Worm (Caenorhabditis elegans): ENCODE results near the gene mut-7.

The mut-7 gene

ce11 chrIII:9523581-9523980, 18.6 kb downstream of the mut-7 start, which contains the start of gene mrps-23:
TSS of gene mrps-23 (minus strand) at chrIII:9523672.
- peak in 1 of 2 experiments; percentile 31 for TF ChIP-seq lsy-2 (tag; optimal IDR thresholded peaks at IDR 0.05)
- TF ChIP-seq nhr-25 (tag; optimal IDR thresholded peaks at IDR 0.05): peak; percentile 14
- TF ChIP-seq sem-4 (tag; optimal IDR thresholded peaks at IDR 0.05): no peak
- TF ChIP-seq F13H6.1 (tag; optimal IDR thresholded peaks at IDR 0.05): no peak
- TF ChIP-seq lin-13 (GFP tag; optimal IDR thresholded peaks at IDR 0.05): no peak
- TF ChIP-seq nhr-237 (tag; optimal IDR thresholded peaks at IDR 0.05): no peak
- TF ChIP-seq aly-2 (tag; optimal IDR thresholded peaks at IDR 0.05): no peak
- TF ChIP-seq elt-1 (tag; optimal IDR thresholded peaks at IDR 0.05): no peak
- peak; percentile 24 for TF ChIP-seq unc-55 (GFP tag; optimal IDR thresholded peaks at IDR 0.05)

ce11 chrIII:9521410-9522090, 20.6 kb downstream of the mut-7 start, which contains the start of the genes clu-1 and prp-40:
TSS of gene clu-1 (minus strand) at chrIII:9521460.
TSS of gene prp-40 (plus strand) at chrIII:9522075.
- TF ChIP-seq blmp-1 (tag; optimal IDR thresholded peaks at IDR 0.05; ENCODE audit: insufficient read depth) (peak; percentile 36), egl-27 (tag; optimal IDR thresholded peaks at IDR 0.05) (no peak), zag-1 (tag; optimal IDR thresholded peaks at IDR 0.05) (peak; percentile 81), nhr-77 (tag; optimal IDR thresholded peaks at IDR 0.05) (no peak), ztf-1 (GFP tag; conservative IDR thresholded peaks at IDR 0.05) (no peak), gmeb-1 (tag; optimal IDR thresholded peaks at IDR 0.05) (peak; percentile 89), unc-39 (tag; optimal IDR thresholded peaks at IDR 0.05) (no peak), ceh-82 (tag; optimal IDR thresholded peaks at IDR 0.05) (peak; percentile 12), C34F6.9 (tag; optimal IDR thresholded peaks at IDR 0.05) (peak; percentile 98), R02D3.7 (tag; optimal IDR thresholded peaks at IDR 0.05) (peak; percentile 15), nhr-21 (tag; optimal IDR thresholded peaks at IDR 0.05) (peak; percentile 84), sem-4 (tag; optimal IDR thresholded peaks at IDR 0.05) (peak; percentile 67), nhr-129 (tag; optimal IDR thresholded peaks at IDR 0.05) (peak; percentile 96), ceh-16 (tag; optimal IDR thresholded peaks at IDR 0.05) (peak; percentile 60), lin-39 (tag; optimal IDR thresholded peaks at IDR 0.05) (no peak), ztf-4 (tag; optimal IDR thresholded peaks at IDR 0.05) (peak; percentile 50), lin-11 (tag; optimal IDR thresholded peaks at IDR 0.05) (peak; percentile 85), nhr-10 (tag; optimal IDR thresholded peaks at IDR 0.05) (peak; percentile 73), nhr-23 (tag; optimal IDR thresholded peaks at IDR 0.05) (no peak), unc-55 (GFP tag; optimal IDR thresholded peaks at IDR 0.05) (peak; percentile 94), elt-1 (tag; optimal IDR thresholded peaks at IDR 0.05) (no peak), nhr-237 (tag; optimal IDR thresholded peaks at IDR 0.05) (no peak), mbf-1 (tag; optimal IDR thresholded peaks at IDR 0.05) (no peak), lsy-2 (tag; optimal IDR thresholded peaks at IDR 0.05) (peak; percentile 86 to 95), dmd-4 (tag; optimal IDR thresholded peaks at IDR 0.05) (no peak), nhr-25 (tag; optimal IDR thresholded peaks at IDR 0.05) (peak; percentile 90), Y55F3AM.14 (GFP tag; optimal IDR thresholded peaks at IDR 0.05) (no peak), nhr-12 (tag; optimal IDR thresholded peaks at IDR 0.05) (no peak), ztf-11 (tag; optimal IDR thresholded peaks at IDR 0.05) (no peak), fos-1 (tag; optimal IDR thresholded peaks at IDR 0.05) (peak; percentile 73), aly-2 (tag; optimal IDR thresholded peaks at IDR 0.05) (no peak), mdl-1 (tag; optimal IDR thresholded peaks at IDR 0.05) (peak in 1 of 2 experiments; percentile 46), F13H6.1 (tag; optimal IDR thresholded peaks at IDR 0.05) (peak; percentile 91), ZK546.5 (tag; optimal IDR thresholded peaks at IDR 0.05) (peak; percentile 33), nhr-11 (tag; optimal IDR thresholded peaks at IDR 0.05) (no peak), nhr-6 (tag; optimal IDR thresholded peaks at IDR 0.05) (peak; percentile 72), alr-1 (tag; optimal IDR thresholded peaks at IDR 0.05) (no peak), unc-62 (GFP tag; optimal IDR thresholded peaks at IDR 0.05) (no peak), elt-3 (tag; optimal IDR thresholded peaks at IDR 0.05) (no peak), mab-5 (tag; optimal IDR thresholded peaks at IDR 0.05) (peak; percentile 89), snpc-4 (tag; optimal IDR thresholded peaks at IDR 0.05) (peak; percentile 48), peb-1 (tag; optimal IDR thresholded peaks at IDR 0.05) (no peak), lin-13 (GFP tag; optimal IDR thresholded peaks at IDR 0.05) (peak; percentile 90), skn-1 (tag; optimal IDR thresholded peaks at IDR 0.05) (no peak), sma-3 (GFP tag; optimal IDR thresholded peaks at IDR 0.05) (peak; percentile 89), ama-1 (optimal IDR thresholded peaks at IDR 0.05) (peak; percentile 42), sma-9 (GFP tag; optimal IDR thresholded peaks at IDR 0.05) (peak; percentile 84), sma-9 (tag; optimal IDR thresholded peaks at IDR 0.05) (no peak), crh-2 (tag; optimal IDR thresholded peaks at IDR 0.05) (peak; percentile 86)
